Worm (Caenorhabditis elegans) whole organism, late embryonic: ENCODE data around the gene R03E9.2.

Experiments used
- F13H6.1 ChIP-seq: sonication (generic microtip); optimal IDR thresholded peaks from 2 replicates; lab custom pipeline; 2016; ENCODE audit warnings: missing genetic modification characterization, missing compliant biosample characterization
- K09A11.1 ChIP-seq: sonication (generic microtip); optimal IDR thresholded peaks from 2 replicates; lab custom pipeline; 2017; ENCODE audit warnings: antibody characterized with exemption, mild to moderate bottlenecking, missing genetic modification characterization, missing compliant biosample characterization; ENCODE audit not compliant: insufficient read depth
- ceh-18 ChIP-seq: sonication (generic microtip); optimal IDR thresholded peaks from 2 replicates; lab custom pipeline; 2016; ENCODE audit warnings: missing genetic modification characterization, missing compliant biosample characterization
- ceh-2 ChIP-seq: sonication (generic microtip); optimal IDR thresholded peaks from 2 replicates; lab custom pipeline; 2016; ENCODE audit warnings: missing genotype, missing genetic modification characterization, missing compliant biosample characterization
- ceh-22 ChIP-seq: sonication (generic microtip); optimal IDR thresholded peaks from 2 replicates; lab custom pipeline; 2017; ENCODE audit warnings: missing biosample characterization, missing genetic modification characterization
- ceh-24 ChIP-seq: sonication (generic microtip); optimal IDR thresholded peaks from 2 replicates; lab custom pipeline; 2016; ENCODE audit warnings: mild to moderate bottlenecking, missing genetic modification characterization, missing compliant biosample characterization
- ceh-34 ChIP-seq: sonication (generic microtip); optimal IDR thresholded peaks from 2 replicates; lab custom pipeline; 2016; ENCODE audit warnings: mild to moderate bottlenecking, missing genetic modification characterization, missing compliant biosample characterization
- ceh-48 ChIP-seq: sonication (generic microtip); optimal IDR thresholded peaks from 2 replicates; lab custom pipeline; 2016; ENCODE audit warnings: missing genetic modification characterization, inconsistent platforms, missing compliant biosample characterization
- elt-2 ChIP-seq: sonication (generic microtip); optimal IDR thresholded peaks from 2 replicates; lab custom pipeline; 2016; ENCODE audit warnings: missing genetic modification reagents, missing genetic modification characterization, missing compliant biosample characterization
- gmeb-2 ChIP-seq: sonication (generic microtip); optimal IDR thresholded peaks from 2 replicates; lab custom pipeline; 2016; ENCODE audit warnings: missing genetic modification characterization, inconsistent platforms, missing compliant biosample characterization
- hlh-13 ChIP-seq: fragments of 200-800 bp; sonication (Bioruptor generic); optimal IDR thresholded peaks from 2 replicates; lab custom pipeline; 2018; ENCODE audit warnings: mild to moderate bottlenecking, missing genetic modification characterization, missing compliant biosample characterization
- hlh-15 ChIP-seq: sonication (generic microtip); optimal IDR thresholded peaks from 2 replicates; lab custom pipeline; 2016; ENCODE audit warnings: missing genetic modification characterization, missing compliant biosample characterization
- hlh-30 ChIP-seq: sonication (generic microtip); optimal IDR thresholded peaks from 2 replicates; lab custom pipeline; 2017; ENCODE audit warnings: antibody characterized with exemption, missing genetic modification characterization, missing compliant biosample characterization; ENCODE audit not compliant: insufficient read depth
- hlh-6 ChIP-seq: sonication (generic microtip); optimal IDR thresholded peaks from 2 replicates; lab custom pipeline; 2016; ENCODE audit warnings: missing genotype, missing genetic modification characterization, missing compliant biosample characterization
- lin-11 ChIP-seq: fragments of 200-800 bp; sonication (Bioruptor generic); optimal IDR thresholded peaks from 2 replicates; lab custom pipeline; 2018; ENCODE audit warnings: mild to moderate bottlenecking, missing genetic modification characterization, missing compliant biosample characterization
- nhr-11 ChIP-seq: fragments of 150-350 bp; optimal IDR thresholded peaks from 2 replicates; lab custom pipeline; 2014; ENCODE audit warnings: missing biosample characterization, missing genetic modification characterization
- npax-4 ChIP-seq: sonication (generic microtip); optimal IDR thresholded peaks from 2 replicates; lab custom pipeline; 2016; ENCODE audit warnings: missing genetic modification characterization, missing compliant biosample characterization
- pax-1 ChIP-seq: fragments of 150-350 bp; optimal IDR thresholded peaks from 2 replicates; lab custom pipeline; 2014; ENCODE audit warnings: missing biosample characterization, missing genetic modification characterization
- pha-4 ChIP-seq: fragments of 150-350 bp; optimal IDR thresholded peaks from 2 replicates; lab custom pipeline; 2018; ENCODE audit warnings: missing biosample characterization, missing genetic modification reagents, missing genetic modification characterization
- pqm-1 ChIP-seq: sonication (generic microtip); optimal IDR thresholded peaks from 2 replicates; lab custom pipeline; 2016; ENCODE audit warnings: missing genetic modification characterization, missing compliant biosample characterization
- rnt-1 ChIP-seq: sonication (generic microtip); optimal IDR thresholded peaks from 2 replicates; lab custom pipeline; 2016; ENCODE audit warnings: missing genetic modification characterization, missing compliant biosample characterization
- syd-9 ChIP-seq: sonication (generic microtip); optimal IDR thresholded peaks from 2 replicates; lab custom pipeline; 2016; ENCODE audit warnings: mild to moderate bottlenecking, missing genetic modification characterization, moderate library complexity, missing compliant biosample characterization
- unc-3 ChIP-seq, 2 experiments: fragments of 200-800 bp in 1 of 2; sonication (Bioruptor generic) in 1 of 2; sonication (generic microtip) in 1 of 2; conservative IDR thresholded peaks in 1 of 2; optimal IDR thresholded peaks in 1 of 2; 2 replicates each; pipeline versions ENCODE4 v1.3.6 to Lab custom; 2016 to 2022; ENCODE audit warnings: missing compliant biosample characterization in 2 of 2, missing genetic modification characterization in 2 of 2, missing genetic modification reagents in 1 of 2
- unc-42 ChIP-seq: sonication (generic microtip); optimal IDR thresholded peaks from 2 replicates; lab custom pipeline; 2016; ENCODE audit warnings: missing genotype, missing genetic modification characterization, missing compliant biosample characterization
- unc-86 ChIP-seq: sonication (generic microtip); optimal IDR thresholded peaks from 2 replicates; lab custom pipeline; 2016; ENCODE audit warnings: missing genetic modification characterization, missing compliant biosample characterization

The R03E9.2 gene

ce11 chrX:6737329-6738008 is 4.4 kb upstream of the R03E9.2 start (continued):
- TF ChIP-seq ceh-34 (tag; lab: Kevin White, UChicago) (peak; percentile 65), npax-4 (no peak), F13H6.1 (tag; lab: Kevin White, UChicago) (peak; percentile 60)

- TF ChIP-seq pqm-1 (peak; percentile 11), hlh-13 (no peak), unc-3 (GFP tag; conservative IDR thresholded peaks at IDR 0.05; lab: Robert Waterston, UW) (no peak), unc-3 (tag; optimal IDR thresholded peaks at IDR 0.05; lab: Kevin White, UChicago) (no peak), ceh-18 (tag; lab: Kevin White, UChicago) (no peak), elt-2 (tag; lab: Kevin White, UChicago) (peak; percentile 94), unc-42 (tag; lab: Kevin White, UChicago) (peak; percentile 63), lin-11 (tag; lab: Kevin White, UChicago) (no peak), hlh-15 (tag; lab: Kevin White, UChicago) (no peak), rnt-1 (tag; lab: Kevin White, UChicago) (no peak)
Measured at ce11 chrX:6736358-6736991, 3.4 kb upstream of the R03E9.2 start.

ce11 chrX:6735494-6735893 is 2.4 kb upstream of the R03E9.2 start:
- TF ChIP-seq hlh-30 (tag; lab: Kevin White, UChicago) (peak; percentile 13), syd-9 (tag; lab: Kevin White, UChicago) (no peak), nhr-11 (tag; lab: Kevin White, UChicago) (no peak)

- TF ChIP-seq ceh-48, result no peak
- no peak for TF ChIP-seq hlh-6 (tag; lab: Kevin White, UChicago)
- TF ChIP-seq gmeb-2 (tag; lab: Kevin White, UChicago), result no peak
- TF ChIP-seq npax-4, result no peak
Measured at ce11 chrX:6729593-6729992, 3.5 kb downstream of the R03E9.2 start, which contains the start of gene K11G12.6. Gene K11G12.6, minus strand, starts transcription at chrX:6729657.

- TF ChIP-seq unc-42 (tag; lab: Kevin White, UChicago), result peak; percentile 24
- no peak for TF ChIP-seq ceh-22
- TF ChIP-seq, all 69 proteins: peak for 1
Measured at ce11 chrX:6728820-6729396, 4.2 kb downstream of the R03E9.2 start.

- no peak for TF ChIP-seq ceh-24 (tag; lab: Kevin White, UChicago)
- TF ChIP-seq F13H6.1 (tag; lab: Kevin White, UChicago), result no peak
Measured at ce11 chrX:6725260-6725718, 7.8 kb downstream of the R03E9.2 start, which contains the start of gene slc-25A10. Gene slc-25A10, minus strand, starts transcription at chrX:6725668.

- no peak for TF ChIP-seq pha-4
- no peak for TF ChIP-seq ceh-2 (tag; lab: Kevin White, UChicago)
- TF ChIP-seq pax-1 (tag; lab: Kevin White, UChicago), result no peak
- no peak for TF ChIP-seq hlh-30 (tag; lab: Kevin White, UChicago)
- no peak for TF ChIP-seq K09A11.1 (tag; lab: Kevin White, UChicago)
- TF ChIP-seq unc-86, result no peak
- TF ChIP-seq, all 69 proteins: peak for 0
Measured at ce11 chrX:6722966-6723365, 10.1 kb downstream of the R03E9.2 start, which contains the start of gene smf-1. Gene smf-1, minus strand, starts transcription at chrX:6723066.
